Fruit fly (Drosophila melanogaster): Measurements from ENCODE around the gene ND-B16.6.
"Not testable (repeated sequence)": the region's sequence is repeated elsewhere in the genome, so short reads cannot be mapped to it uniquely, and the experiment has no call there.

ND-B16.6 gene

dm6 chrX:6350213-6350679, at the start of gene ND-B16.6, which contains the start of gene kdn:
TSS of gene ND-B16.6 (minus strand) at chrX:6350401.
TSS of gene kdn (plus strand) at chrX:6350629.
- TF ChIP-seq jim (GFP tag; optimal IDR thresholded peaks at IDR 0.05) (no peak), OdsH (GFP tag; optimal IDR thresholded peaks at IDR 0.05) (no peak)

DNA sequence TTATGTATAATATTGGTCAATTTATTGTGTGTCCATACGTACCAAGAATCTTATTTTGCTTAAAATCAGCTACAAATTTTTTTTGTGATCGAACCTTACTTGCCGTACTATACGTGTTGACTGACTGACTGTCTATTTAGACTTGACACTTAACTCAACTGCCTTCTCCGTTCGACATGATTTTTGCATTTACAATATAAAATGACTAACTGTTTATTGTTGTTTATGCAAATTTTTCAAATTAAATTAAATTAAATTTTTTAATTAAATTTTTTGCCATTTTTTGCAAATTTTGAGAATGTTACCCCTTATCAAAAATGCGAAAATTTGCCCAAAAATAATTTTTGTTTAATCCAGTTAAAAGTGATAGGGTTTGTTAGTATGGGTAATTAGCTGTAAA, 49.8 kb upstream of the ND-B16.6 start, which contains the start of gene CG33669:
Gene CG33669, minus strand, starts transcription at position 101 of the 400 bp plus-strand sequence.
- TF ChIP-seq usp, Hr78, ey (GFP tag; optimal IDR thresholded peaks at IDR 0.05): not testable (repeated sequence)

DNA sequence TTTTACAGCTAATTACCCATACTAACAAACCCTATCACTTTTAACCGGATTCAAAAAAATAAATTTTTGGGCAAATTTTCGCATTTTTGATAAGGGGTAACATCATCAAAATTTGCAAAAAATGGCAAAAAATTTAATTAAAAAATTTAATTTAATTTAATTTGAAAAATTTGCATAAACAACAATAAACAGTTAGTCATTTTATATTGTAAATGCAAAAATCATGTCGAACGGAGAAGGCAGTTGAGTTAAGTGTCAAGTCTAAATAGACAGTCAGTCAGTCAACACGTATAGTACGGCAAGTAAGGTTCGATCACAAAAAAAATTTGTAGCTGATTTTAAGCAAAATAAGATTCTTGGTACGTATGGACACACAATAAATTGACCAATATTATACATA, 33.7 kb upstream of the ND-B16.6 start, which contains the start of gene CG33664:
Gene CG33664, plus strand, starts transcription at position 301 of the 400 bp plus-strand sequence.
- TF ChIP-seq dmrt93B, Sp1, sv (GFP tag; optimal IDR thresholded peaks at IDR 0.05): not testable (repeated sequence)

- TF ChIP-seq woc (GFP tag; optimal IDR thresholded peaks at IDR 0.05): no peak
- no peak for TF ChIP-seq Vsx2 (GFP tag; optimal IDR thresholded peaks at IDR 0.05; ENCODE audit: partially characterized antibody)
- no peak for TF ChIP-seq pan (optimal IDR thresholded peaks at IDR 0.05)
- TF ChIP-seq Mio (GFP tag; optimal IDR thresholded peaks at IDR 0.05): no peak
- TF ChIP-seq foxo (GFP tag; optimal IDR thresholded peaks at IDR 0.05): no peak
- TF ChIP-seq CG9705 (GFP tag; optimal IDR thresholded peaks at IDR 0.05): no peak
- no peak for TF ChIP-seq fru (GFP tag; optimal IDR thresholded peaks at IDR 0.05)
- TF ChIP-seq Jra (GFP tag; optimal IDR thresholded peaks at IDR 0.05): no peak
- no peak for TF ChIP-seq usp (GFP tag; optimal IDR thresholded peaks at IDR 0.05)
- no peak for TF ChIP-seq Rel (GFP tag; optimal IDR thresholded peaks at IDR 0.05)
- no peak for TF ChIP-seq Rel (tag; optimal IDR thresholded peaks at IDR 0.05)
- no peak for TF ChIP-seq OdsH (GFP tag; optimal IDR thresholded peaks at IDR 0.05)
- no peak for TF ChIP-seq Myc (optimal IDR thresholded peaks at IDR 0.05)
- no peak for TF ChIP-seq Sp1 (GFP tag; optimal IDR thresholded peaks at IDR 0.05)
- TF ChIP-seq Dif (GFP tag; optimal IDR thresholded peaks at IDR 0.05; ENCODE audit: partially characterized antibody): no peak
- no peak for TF ChIP-seq dl (GFP tag; optimal IDR thresholded peaks at IDR 0.05; ENCODE audit: insufficient read depth in 1 of 2, partially characterized antibody in 2 of 2)
- TF ChIP-seq GATAd (GFP tag; optimal IDR thresholded peaks at IDR 0.05): no peak
These were observed 26.5 kb upstream of the ND-B16.6 start for dm6 chrX:6376748-6377147.

- TF ChIP-seq HLH106 (tag; optimal IDR thresholded peaks at IDR 0.05) (peak; percentile 13), Sp1 (GFP tag; optimal IDR thresholded peaks at IDR 0.05) (no peak), fru (GFP tag; optimal IDR thresholded peaks at IDR 0.05) (peak; percentile 23), h (GFP tag; optimal IDR thresholded peaks at IDR 0.05) (peak; percentile 7), Dfd (GFP tag; optimal IDR thresholded peaks at IDR 0.05) (no peak), foxo (GFP tag; optimal IDR thresholded peaks at IDR 0.05) (peak in 1 of 2 experiments; percentile 27), lola (GFP tag; optimal IDR thresholded peaks at IDR 0.05) (no peak)
These were observed 25.4 kb upstream of the ND-B16.6 start for dm6 chrX:6375636-6376035.

DNA sequence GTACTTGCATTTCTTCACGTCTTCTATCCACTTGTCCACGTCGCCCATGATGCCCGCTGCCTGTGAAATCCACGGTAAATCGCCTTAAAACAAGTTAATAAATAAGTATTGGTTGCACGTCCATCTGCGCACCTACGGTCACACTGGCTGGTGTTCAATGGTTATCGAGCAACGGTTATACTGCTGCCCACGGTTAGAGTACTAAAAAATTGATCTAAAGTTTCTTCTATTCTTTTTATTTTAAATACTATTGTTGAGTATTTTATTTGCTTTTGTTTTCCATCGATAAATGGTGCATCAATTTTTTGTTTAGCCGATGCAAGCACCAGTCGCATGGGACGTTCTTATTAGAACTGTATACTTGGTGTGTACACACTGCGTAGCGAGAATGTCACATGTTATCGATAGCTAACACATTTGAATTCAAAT, 22.6 kb upstream of the ND-B16.6 start, which contains the start of gene PpV:
Gene PpV, minus strand, starts transcription at position 147 of the 429 bp plus-strand sequence.
- TF ChIP-seq jim (GFP tag; optimal IDR thresholded peaks at IDR 0.05) (no peak), Sp1 (GFP tag; optimal IDR thresholded peaks at IDR 0.05) (peak; percentile 7), Vsx2 (GFP tag; optimal IDR thresholded peaks at IDR 0.05; ENCODE audit: partially characterized antibody) (no peak), HLH106 (tag; optimal IDR thresholded peaks at IDR 0.05) (peak; percentile 4), ey (GFP tag; optimal IDR thresholded peaks at IDR 0.05) (no peak), Rel (GFP tag; optimal IDR thresholded peaks at IDR 0.05) (no peak), Rel (tag; optimal IDR thresholded peaks at IDR 0.05) (peak; percentile 6), h (GFP tag; optimal IDR thresholded peaks at IDR 0.05) (peak; percentile 13), Jra (GFP tag; optimal IDR thresholded peaks at IDR 0.05) (no peak)

dm6 chrX:6366357-6366691, 16.1 kb upstream of the ND-B16.6 start:
- peak; percentile 67 for TF ChIP-seq jim (GFP tag; optimal IDR thresholded peaks at IDR 0.05)
- TF ChIP-seq Hnf4 (GFP tag; optimal IDR thresholded peaks at IDR 0.05): peak; percentile 95
- TF ChIP-seq Dif (GFP tag; optimal IDR thresholded peaks at IDR 0.05; ENCODE audit: partially characterized antibody): no peak
- peak; percentile 82 for TF ChIP-seq Mio (GFP tag; optimal IDR thresholded peaks at IDR 0.05)
- no peak for TF ChIP-seq Myc (optimal IDR thresholded peaks at IDR 0.05)
- peak; percentile 95 for TF ChIP-seq rgr (GFP tag; optimal IDR thresholded peaks at IDR 0.05)
- peak; percentile 86 for TF ChIP-seq CG32264 (GFP tag; optimal IDR thresholded peaks at IDR 0.05)
- TF ChIP-seq N (GFP tag; optimal IDR thresholded peaks at IDR 0.05): no peak
- peak; percentile 86 for TF ChIP-seq woc (GFP tag; optimal IDR thresholded peaks at IDR 0.05)
- TF ChIP-seq dmrt93B (GFP tag; optimal IDR thresholded peaks at IDR 0.05): peak; percentile 87
- TF ChIP-seq Hr78 (GFP tag; optimal IDR thresholded peaks at IDR 0.05): no peak
- TF ChIP-seq GATAd (GFP tag; optimal IDR thresholded peaks at IDR 0.05): peak; percentile 66
- TF ChIP-seq OdsH (GFP tag; optimal IDR thresholded peaks at IDR 0.05): peak; percentile 92
- TF ChIP-seq h (GFP tag; optimal IDR thresholded peaks at IDR 0.05): peak; percentile 95
- peak; percentile 80 for TF ChIP-seq Jra (GFP tag; optimal IDR thresholded peaks at IDR 0.05)
- no peak for TF ChIP-seq usp (GFP tag; optimal IDR thresholded peaks at IDR 0.05)
- peak; percentile 93 for TF ChIP-seq sage (GFP tag; optimal IDR thresholded peaks at IDR 0.05)
- TF ChIP-seq pan (optimal IDR thresholded peaks at IDR 0.05): no peak
- peak; percentile 53 for TF ChIP-seq sv (GFP tag; optimal IDR thresholded peaks at IDR 0.05)
- no peak for TF ChIP-seq dl (GFP tag; optimal IDR thresholded peaks at IDR 0.05; ENCODE audit: insufficient read depth in 1 of 2, partially characterized antibody in 2 of 2)
- TF ChIP-seq tai (GFP tag; optimal IDR thresholded peaks at IDR 0.05): no peak
- TF ChIP-seq HLH106 (tag; optimal IDR thresholded peaks at IDR 0.05): peak; percentile 96
- TF ChIP-seq Rel (GFP tag; optimal IDR thresholded peaks at IDR 0.05): no peak
- TF ChIP-seq Rel (tag; optimal IDR thresholded peaks at IDR 0.05): peak; percentile 89
- TF ChIP-seq dsf (GFP tag; optimal IDR thresholded peaks at IDR 0.05; ENCODE audit: borderline replicate concordance): peak; percentile 61
- TF ChIP-seq Abd-B (GFP tag; optimal IDR thresholded peaks at IDR 0.05): no peak

All from whole organism, wandering third instar larva.